Fruit fly (Drosophila melanogaster): ENCODE measurements around the gene CG13875.

DNA sequence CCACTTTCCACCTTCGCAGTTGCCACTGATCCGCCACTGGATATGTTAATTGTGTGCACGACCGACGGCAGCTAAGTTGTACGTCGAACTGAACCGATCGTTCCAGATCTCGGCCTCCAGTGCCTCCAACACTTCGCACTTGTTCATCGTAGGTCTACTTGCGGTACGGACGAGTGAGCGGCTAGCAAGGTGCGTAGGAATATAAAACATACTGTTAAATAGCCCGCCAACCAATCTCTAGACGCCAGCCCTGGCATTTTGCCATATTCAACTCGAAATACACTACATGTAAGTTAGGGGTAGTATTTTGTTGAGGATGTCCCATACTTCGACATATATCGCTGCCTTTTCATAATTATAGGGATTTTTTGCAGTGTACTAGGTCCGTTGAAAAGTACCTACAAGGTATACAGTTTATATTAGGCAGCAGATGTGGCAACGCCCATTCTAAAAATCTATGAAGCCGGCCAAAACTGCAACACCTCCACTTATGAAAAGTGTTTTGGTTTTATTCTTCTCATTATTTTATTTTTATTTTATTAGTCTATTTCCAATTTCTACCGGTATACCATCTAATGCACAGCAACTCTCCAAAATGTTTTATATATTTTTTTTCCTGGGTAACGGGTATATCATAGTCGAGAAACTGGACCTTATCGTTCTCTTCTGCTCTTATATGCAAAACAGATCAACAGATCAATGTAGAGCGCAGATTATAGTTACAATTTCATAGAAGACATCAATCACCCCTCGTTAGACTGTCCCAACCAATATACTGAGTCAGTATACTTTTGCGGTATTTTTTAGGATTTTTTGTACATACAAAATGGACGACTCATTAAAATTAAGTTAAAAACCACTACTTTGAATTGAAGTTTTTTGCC, 43.5 kb downstream of the CG13875 start, which contains the start of the genes pyx and CG33229:
- no peak for TF ChIP-seq Opbp (GFP tag; IDR thresholded peaks at IDR 0.05; ENCODE audit: partially characterized antibody)
- peak; percentile 88 for TF ChIP-seq NfI (GFP tag; optimal IDR thresholded peaks at IDR 0.05)
- peak; percentile 54 for TF ChIP-seq CG34376 (GFP tag; optimal IDR thresholded peaks at IDR 0.05)

Data from whole organism, embryonic.